Worm (Caenorhabditis elegans): ENCODE data around the gene F53F4.2.

- TF ChIP-seq nhr-237 (tag; optimal IDR thresholded peaks at IDR 0.05) (no peak), snpc-4 (tag; optimal IDR thresholded peaks at IDR 0.05) (no peak), nhr-11 (tag; optimal IDR thresholded peaks at IDR 0.05) (no peak), elt-1 (tag; optimal IDR thresholded peaks at IDR 0.05) (no peak), zag-1 (tag; optimal IDR thresholded peaks at IDR 0.05) (no peak), aly-2 (tag; optimal IDR thresholded peaks at IDR 0.05) (no peak), elt-3 (tag; optimal IDR thresholded peaks at IDR 0.05) (no peak), ztf-11 (tag; optimal IDR thresholded peaks at IDR 0.05) (no peak), lsy-2 (tag; optimal IDR thresholded peaks at IDR 0.05) (no peak), ama-1 (optimal IDR thresholded peaks at IDR 0.05) (no peak), mdl-1 (tag; optimal IDR thresholded peaks at IDR 0.05) (no peak), nhr-77 (tag; optimal IDR thresholded peaks at IDR 0.05) (no peak), nhr-6 (tag; optimal IDR thresholded peaks at IDR 0.05) (no peak)
Observed at ce11 chrV:13625517-13626097, 36.2 kb upstream of the F53F4.2 start, which contains the start of the genes nduv-2 and F53F4.12.

Data from whole organism, L2 larva.